3 worm cellular contexts compared by ENCODE assay signal in genomic region chrIII:1950236-1950635, ce11.
A peak's percentile ranks its signal among the peaks of the same experiment; 100 is the strongest.
TF ChIP-seq lines count a peak whose summit lies in the region.

TSS of gene polh-1 (minus strand) at chrIII:1950269.
TSS of gene rps-22 (plus strand) at chrIII:1950535.

TF ChIP-seq in whole organism, L1 larva, 84 proteins besides CTCF, POLR2A, EP300 and RAD21 (continued from another document and continues in another):
- TF ChIP-seq fkh-10 (GFP tag; optimal IDR thresholded peaks at IDR 0.05; lab: Kevin White, UChicago) (peak; percentile 88), mdl-1 (tag; optimal IDR thresholded peaks at IDR 0.05; lab: Kevin White, UChicago) (peak in 1 of 2 experiments; percentile 89), C16A3.4 (tag; optimal IDR thresholded peaks at IDR 0.05; lab: Kevin White, UChicago) (peak; percentile 98), mep-1 (tag; optimal IDR thresholded peaks at IDR 0.05; lab: Kevin White, UChicago) (peak; percentile 96), jun-1 (tag; optimal IDR thresholded peaks at IDR 0.05; lab: Kevin White, UChicago) (peak; percentile 90), rnt-1 (tag; optimal IDR thresholded peaks at IDR 0.05; lab: Kevin White, UChicago) (peak; percentile 92), egl-13 (tag; optimal IDR thresholded peaks at IDR 0.05; lab: Kevin White, UChicago) (no peak), lin-13 (GFP tag; optimal IDR thresholded peaks at IDR 0.05; lab: Kevin White, UChicago) (peak; percentile 97), hlh-4 (tag; optimal IDR thresholded peaks at IDR 0.05; lab: Kevin White, UChicago) (no peak), efl-3 (GFP tag; optimal IDR thresholded peaks at IDR 0.05; lab: Kevin White, UChicago) (no peak), nhr-90 (tag; optimal IDR thresholded peaks at IDR 0.05; lab: Kevin White, UChicago; ENCODE audit: poor library complexity) (peak; percentile 86), C04F5.9 (tag; optimal IDR thresholded peaks at IDR 0.05; lab: Kevin White, UChicago) (peak; percentile 50), ceh-88 (GFP tag; IDR thresholded peaks at IDR 0.05; lab: Robert Waterston, UW) (peak; percentile 70), nhr-28 (tag; optimal IDR thresholded peaks at IDR 0.05; lab: Kevin White, UChicago) (no peak), efl-1 (optimal IDR thresholded peaks at IDR 0.05; lab: Kevin White, UChicago) (peak; percentile 90 to 99), efl-1 (GFP tag; optimal IDR thresholded peaks at IDR 0.05 in 1 of 2; lab: Kevin White, UChicago) (peak; percentile 99 to 100), lin-14 (GFP tag; optimal IDR thresholded peaks at IDR 0.05; lab: Kevin White, UChicago) (peak; percentile 90), mab-9 (GFP tag; IDR thresholded peaks at IDR 0.05; lab: Robert Waterston, UW) (no peak), lin-39 (tag; optimal IDR thresholded peaks at IDR 0.05; lab: Kevin White, UChicago) (peak; percentile 73), swsn-7 (tag; optimal IDR thresholded peaks at IDR 0.05; lab: Kevin White, UChicago) (peak; percentile 85), zag-1 (tag; optimal IDR thresholded peaks at IDR 0.05; lab: Kevin White, UChicago) (no peak), nhr-237 (tag; optimal IDR thresholded peaks at IDR 0.05; lab: Kevin White, UChicago) (peak; percentile 86), egl-27 (tag; optimal IDR thresholded peaks at IDR 0.05; lab: Kevin White, UChicago) (peak in 1 of 2 experiments; percentile 36), nhr-76 (tag; optimal IDR thresholded peaks at IDR 0.05; lab: Kevin White, UChicago) (no peak), aly-2 (tag; optimal IDR thresholded peaks at IDR 0.05; lab: Kevin White, UChicago) (peak; percentile 81), sup-37 (GFP tag; optimal IDR thresholded peaks at IDR 0.05; lab: Kevin White, UChicago) (no peak), snpc-4 (tag; optimal IDR thresholded peaks at IDR 0.05; lab: Kevin White, UChicago) (peak; percentile 71), fkh-8 (tag; optimal IDR thresholded peaks at IDR 0.05; lab: Kevin White, UChicago) (peak; percentile 87), lsy-2 (tag; optimal IDR thresholded peaks at IDR 0.05; lab: Kevin White, UChicago) (peak; percentile 94 to 97), irx-1 (tag; optimal IDR thresholded peaks at IDR 0.05; lab: Kevin White, UChicago) (peak; percentile 73), pax-3 (tag; optimal IDR thresholded peaks at IDR 0.05; lab: Kevin White, UChicago) (peak; percentile 59), tbx-2 (tag; optimal IDR thresholded peaks at IDR 0.05; lab: Kevin White, UChicago) (peak; percentile 86), sox-4 (tag; optimal IDR thresholded peaks at IDR 0.05; lab: Kevin White, UChicago) (no peak), unc-62 (GFP tag; optimal IDR thresholded peaks at IDR 0.05; lab: Kevin White, UChicago) (no peak), hpl-2 (GFP tag; optimal IDR thresholded peaks at IDR 0.05; lab: Kevin White, UChicago) (peak; percentile 42), vab-15 (tag; optimal IDR thresholded peaks at IDR 0.05; lab: Kevin White, UChicago) (peak; percentile 76), nhr-20 (tag; optimal IDR thresholded peaks at IDR 0.05; lab: Kevin White, UChicago) (peak; percentile 88), F16B12.6 (tag; optimal IDR thresholded peaks at IDR 0.05; lab: Kevin White, UChicago) (peak; percentile 76), ztf-4 (tag; optimal IDR thresholded peaks at IDR 0.05; lab: Kevin White, UChicago) (peak; percentile 51), zip-4 (GFP tag; optimal IDR thresholded peaks at IDR 0.05; lab: Kevin White, UChicago) (peak; percentile 12), dpl-1 (GFP tag; optimal IDR thresholded peaks at IDR 0.05; lab: Kevin White, UChicago) (peak; percentile 98 to 99 (median 98)), ama-1 (optimal IDR thresholded peaks at IDR 0.05; lab: Kevin White, UChicago) (no peak), dsc-1 (tag; optimal IDR thresholded peaks at IDR 0.05; lab: Kevin White, UChicago) (peak; percentile 67), isw-1 (GFP tag; IDR thresholded peaks at IDR 0.05; lab: Robert Waterston, UW) (peak; percentile 92)

TF ChIP-seq in whole organism, L3 larva, 47 proteins besides CTCF, POLR2A, EP300 and RAD21 (continued from another document):
- TF ChIP-seq egl-5 (tag; optimal IDR thresholded peaks at IDR 0.05; lab: Kevin White, UChicago) (peak; percentile 66), lin-39 (tag; optimal IDR thresholded peaks at IDR 0.05; lab: Kevin White, UChicago) (peak; percentile 92), nhr-67 (tag; optimal IDR thresholded peaks at IDR 0.05; lab: Kevin White, UChicago) (no peak), pha-4 (tag; optimal IDR thresholded peaks at IDR 0.05; lab: Kevin White, UChicago) (peak; percentile 99), zag-1 (tag; optimal IDR thresholded peaks at IDR 0.05; lab: Kevin White, UChicago) (no peak), nhr-12 (tag; optimal IDR thresholded peaks at IDR 0.05; lab: Kevin White, UChicago) (no peak), tbx-2 (tag; optimal IDR thresholded peaks at IDR 0.05; lab: Kevin White, UChicago) (peak; percentile 13), skn-1 (tag; optimal IDR thresholded peaks at IDR 0.05; lab: Kevin White, UChicago) (peak; percentile 87), ceh-28 (tag; optimal IDR thresholded peaks at IDR 0.05; lab: Kevin White, UChicago) (peak; percentile 63), ceh-9 (tag; optimal IDR thresholded peaks at IDR 0.05; lab: Kevin White, UChicago) (no peak), mdl-1 (tag; optimal IDR thresholded peaks at IDR 0.05; lab: Kevin White, UChicago) (no peak), aly-2 (tag; optimal IDR thresholded peaks at IDR 0.05; lab: Kevin White, UChicago) (peak; percentile 46), egl-27 (tag; optimal IDR thresholded peaks at IDR 0.05; lab: Kevin White, UChicago) (peak; percentile 36), ceh-16 (tag; optimal IDR thresholded peaks at IDR 0.05; lab: Kevin White, UChicago) (no peak), hmg-11 (tag; optimal IDR thresholded peaks at IDR 0.05; lab: Kevin White, UChicago) (peak; percentile 70), unc-39 (tag; optimal IDR thresholded peaks at IDR 0.05; lab: Kevin White, UChicago) (no peak), ama-1 (optimal IDR thresholded peaks at IDR 0.05; lab: Kevin White, UChicago) (peak; percentile 76), fkh-10 (GFP tag; optimal IDR thresholded peaks at IDR 0.05; lab: Kevin White, UChicago) (peak; percentile 71), fos-1 (tag; optimal IDR thresholded peaks at IDR 0.05; lab: Kevin White, UChicago) (no peak), nhr-76 (tag; optimal IDR thresholded peaks at IDR 0.05; lab: Kevin White, UChicago) (peak; percentile 44), elt-1 (tag; optimal IDR thresholded peaks at IDR 0.05; lab: Kevin White, UChicago) (no peak), eor-1 (tag; optimal IDR thresholded peaks at IDR 0.05; lab: Kevin White, UChicago) (no peak), ceh-82 (tag; optimal IDR thresholded peaks at IDR 0.05; lab: Kevin White, UChicago) (peak; percentile 56), nhr-25 (tag; optimal IDR thresholded peaks at IDR 0.05; lab: Kevin White, UChicago) (peak; percentile 95), nhr-28 (tag; optimal IDR thresholded peaks at IDR 0.05; lab: Kevin White, UChicago) (no peak), fkh-2 (tag; optimal IDR thresholded peaks at IDR 0.05; lab: Kevin White, UChicago) (no peak), elt-3 (tag; optimal IDR thresholded peaks at IDR 0.05; lab: Kevin White, UChicago) (peak in 1 of 3 experiments; percentile 73), nhr-237 (tag; optimal IDR thresholded peaks at IDR 0.05; lab: Kevin White, UChicago) (no peak)

TF ChIP-seq in whole organism, young adult, 124 proteins besides CTCF, POLR2A, EP300 and RAD21 (continued from another document):
- TF ChIP-seq F33H1.4 (GFP tag; IDR thresholded peaks at IDR 0.05; lab: Robert Waterston, UW) (peak; percentile 67), F23B12.7 (tag; optimal IDR thresholded peaks at IDR 0.05; lab: Kevin White, UChicago; ENCODE audit: insufficient read depth) (peak; percentile 94), C17E4.6 (GFP tag; IDR thresholded peaks at IDR 0.05; lab: Robert Waterston, UW) (no peak), akir-1 (GFP tag; optimal IDR thresholded peaks at IDR 0.05; lab: Kevin White, UChicago) (no peak), ceh-100 (GFP tag; IDR thresholded peaks at IDR 0.05; lab: Robert Waterston, UW) (0 out of 2 replicates have a peak, but pooled peaks have one; percentile 36), lin-40 (tag; optimal IDR thresholded peaks at IDR 0.05; lab: Kevin White, UChicago) (peak; percentile 61), snpc-1.1 (tag; optimal IDR thresholded peaks at IDR 0.05; lab: Kevin White, UChicago; ENCODE audit: insufficient read depth) (peak; percentile 36), F49E8.2 (tag; optimal IDR thresholded peaks at IDR 0.05; lab: Kevin White, UChicago; ENCODE audit: insufficient read depth) (peak; percentile 72), lin-35 (GFP tag; optimal IDR thresholded peaks at IDR 0.05; lab: Kevin White, UChicago) (peak in 1 of 3 experiments; percentile 93), hrde-1 (tag; optimal IDR thresholded peaks at IDR 0.05; lab: Kevin White, UChicago; ENCODE audit: borderline replicate concordance) (no peak), lin-54 (GFP tag; optimal IDR thresholded peaks at IDR 0.05; lab: Kevin White, UChicago) (peak; percentile 96), dox-1 (GFP tag; IDR thresholded peaks at IDR 0.05; lab: Robert Waterston, UW) (peak; percentile 61)
